Fruit fly (Drosophila melanogaster): ENCODE measurements around the gene Adat1.

- TF ChIP-seq Dfd (GFP tag; optimal IDR thresholded peaks at IDR 0.05) = no peak
- no peak for TF ChIP-seq HLH106 (tag; optimal IDR thresholded peaks at IDR 0.05)
- no peak for TF ChIP-seq fru (GFP tag; optimal IDR thresholded peaks at IDR 0.05)
- TF ChIP-seq pan (optimal IDR thresholded peaks at IDR 0.05) = no peak
These were observed 32.1 kb downstream of the Adat1 start for dm6 chr2L:13779162-13779561.

Measured in whole organism, wandering third instar larva.